Fruit fly (Drosophila melanogaster): ENCODE data around the gene Whamy.
A peak's percentile ranks its signal among the peaks of the same experiment; 100 is the strongest.

The Whamy gene

dm6 chr3R:9793018-9793417 is 18.8 kb upstream of the Whamy start, which contains the start of gene CG8516 (continued):
- no peak for TF ChIP-seq Dfd (GFP tag; optimal IDR thresholded peaks at IDR 0.05)
- no peak for TF ChIP-seq tap (tag; optimal IDR thresholded peaks at IDR 0.05)
- TF ChIP-seq CG6854 (GFP tag; optimal IDR thresholded peaks at IDR 0.05) = no peak
- peak; percentile 68 for TF ChIP-seq CG3995 (GFP tag; optimal IDR thresholded peaks at IDR 0.05)
- TF ChIP-seq Abd-B (GFP tag; optimal IDR thresholded peaks at IDR 0.05) = no peak
- no peak for TF ChIP-seq Mes4 (GFP tag; optimal IDR thresholded peaks at IDR 0.05)
- no peak for TF ChIP-seq CG31388 (GFP tag; optimal IDR thresholded peaks at IDR 0.05)
- no peak for TF ChIP-seq CG14860 (GFP tag; IDR thresholded peaks at IDR 0.05; ENCODE audit: partially characterized antibody)
- no peak for TF ChIP-seq HHEX (GFP tag; optimal IDR thresholded peaks at IDR 0.05)
- TF ChIP-seq pita (GFP tag; optimal IDR thresholded peaks at IDR 0.05) = no peak
- no peak for TF ChIP-seq Bteb2 (GFP tag; optimal IDR thresholded peaks at IDR 0.05)
- TF ChIP-seq CG11085 (GFP tag; IDR thresholded peaks at IDR 0.05) = no peak
- no peak for TF ChIP-seq Six4 (GFP tag; optimal IDR thresholded peaks at IDR 0.05)
- no peak for TF ChIP-seq Ptx1 (GFP tag; IDR thresholded peaks at IDR 0.05)
- TF ChIP-seq CG17361 (GFP tag; IDR thresholded peaks at IDR 0.05) = 0 out of 3 replicates have a peak, but pooled peaks have one; percentile 15
- TF ChIP-seq CG17186 (GFP tag; optimal IDR thresholded peaks at IDR 0.05) = peak; percentile 17
- peak; percentile 14 for TF ChIP-seq zen (tag; optimal IDR thresholded peaks at IDR 0.05)
- TF ChIP-seq Ssrp (tag; optimal IDR thresholded peaks at IDR 0.05) = no peak
- no peak for TF ChIP-seq CG14667 (GFP tag; IDR thresholded peaks at IDR 0.05)
- peak; percentile 48 for TF ChIP-seq CG14710 (tag; optimal IDR thresholded peaks at IDR 0.05)
- no peak for TF ChIP-seq tx (GFP tag; optimal IDR thresholded peaks at IDR 0.05)
- TF ChIP-seq ham (GFP tag; IDR thresholded peaks at IDR 0.05) = no peak
- TF ChIP-seq Stat92E (GFP tag; optimal IDR thresholded peaks at IDR 0.05) = no peak
- TF ChIP-seq Ets65A (GFP tag) = no peak
- peak; percentile 33 for TF ChIP-seq CG12391 (tag; optimal IDR thresholded peaks at IDR 0.05)
- TF ChIP-seq H15 (GFP tag; IDR thresholded peaks at IDR 0.05) = no peak
- TF ChIP-seq fd64A (GFP tag; optimal IDR thresholded peaks at IDR 0.05) = no peak
- TF ChIP-seq slou (GFP tag; optimal IDR thresholded peaks at IDR 0.05) = no peak
- no peak for TF ChIP-seq usp (GFP tag; optimal IDR thresholded peaks at IDR 0.05)
- no peak for TF ChIP-seq zfh2 (GFP tag; optimal IDR thresholded peaks at IDR 0.05)
- no peak for TF ChIP-seq CG10543 (GFP tag; optimal IDR thresholded peaks at IDR 0.05)
- peak; percentile 39 for TF ChIP-seq CG17829 (tag; optimal IDR thresholded peaks at IDR 0.05)
- TF ChIP-seq CG12104 (GFP tag; optimal IDR thresholded peaks at IDR 0.05) = no peak
- TF ChIP-seq CG10209 (GFP tag; optimal IDR thresholded peaks at IDR 0.05) = no peak
- TF ChIP-seq CG13123 (GFP tag; optimal IDR thresholded peaks at IDR 0.05) = no peak
- no peak for TF ChIP-seq NC2β (GFP tag; optimal IDR thresholded peaks at IDR 0.05)
- TF ChIP-seq CG3847 (GFP tag; IDR thresholded peaks at IDR 0.05) = peak; percentile 37; the same call in 1 of the 2 replicates
- peak; percentile 17 for TF ChIP-seq CG10462 (GFP tag; optimal IDR thresholded peaks at IDR 0.05)
- TF ChIP-seq phol (tag; optimal IDR thresholded peaks at IDR 0.05) = peak; percentile 42
- TF ChIP-seq nau (GFP tag; optimal IDR thresholded peaks at IDR 0.05) = no peak
- TF ChIP-seq E2f2 (GFP tag; IDR thresholded peaks at IDR 0.05) = peak; percentile 49
- no peak for TF ChIP-seq chinmo (GFP tag; IDR thresholded peaks at IDR 0.05; ENCODE audit: partially characterized antibody)
- TF ChIP-seq CG1529 (GFP tag; optimal IDR thresholded peaks at IDR 0.05) = no peak
- TF ChIP-seq CG7839 (tag; optimal IDR thresholded peaks at IDR 0.05) = no peak
- TF ChIP-seq CG43689 (GFP tag; IDR thresholded peaks at IDR 0.05) = no peak
- TF ChIP-seq CG3838 (GFP tag; optimal IDR thresholded peaks at IDR 0.05) = no peak
- TF ChIP-seq CG15696 (tag; optimal IDR thresholded peaks at IDR 0.05) = no peak
- TF ChIP-seq ind (GFP tag; optimal IDR thresholded peaks at IDR 0.05) = no peak
- TF ChIP-seq CG11456 (GFP tag; IDR thresholded peaks at IDR 0.05) = no peak
- no peak for TF ChIP-seq nom (GFP tag; optimal IDR thresholded peaks at IDR 0.05)
- peak; percentile 13 for TF ChIP-seq CG30403 (GFP tag; optimal IDR thresholded peaks at IDR 0.05)
- peak; percentile 51 for TF ChIP-seq CG10267 (tag; optimal IDR thresholded peaks at IDR 0.05)

Measured in whole organism, embryonic.